Worm (Caenorhabditis elegans) whole organism, L1 larva: ENCODE data around the gene slc-17.4.
A peak's percentile ranks its signal among the peaks of the same experiment; 100 is the strongest.

Source experiments
- C04F5.9 ChIP-seq: sonication (generic microtip); optimal IDR thresholded peaks from 2 replicates; lab custom pipeline; 2016; ENCODE audit warnings: missing genetic modification characterization, missing compliant biosample characterization
- C34B4.2 ChIP-seq: sonication (generic microtip); optimal IDR thresholded peaks from 2 replicates; lab custom pipeline; 2017; ENCODE audit warnings: mild to moderate bottlenecking, missing genetic modification characterization, missing compliant biosample characterization
- F16B12.6 ChIP-seq: fragments of 150-350 bp; optimal IDR thresholded peaks from 2 replicates; lab custom pipeline; 2014; ENCODE audit warnings: missing biosample characterization, missing genetic modification characterization
- Y116A8C.19 ChIP-seq: sonication (generic microtip); optimal IDR thresholded peaks from 2 replicates; lab custom pipeline; 2016; ENCODE audit warnings: missing compliant biosample characterization, missing genetic modification characterization, borderline replicate concordance
- aha-1 ChIP-seq: fragments of 150-350 bp; optimal IDR thresholded peaks from 2 replicates; lab custom pipeline; 2014; ENCODE audit warnings: missing biosample characterization, missing genetic modification characterization
- alr-1 ChIP-seq: fragments of 200-800 bp; sonication (Bioruptor generic); optimal IDR thresholded peaks from 2 replicates; lab custom pipeline; 2018; ENCODE audit warnings: borderline replicate concordance, mild to moderate bottlenecking, missing genetic modification characterization, missing compliant biosample characterization
- aly-2 ChIP-seq: fragments of 150-350 bp; optimal IDR thresholded peaks from 2 replicates; lab custom pipeline; 2014; ENCODE audit warnings: missing biosample characterization, missing genetic modification characterization
- ama-1 ChIP-seq: fragments of 150-350 bp; optimal IDR thresholded peaks from 2 replicates; lab custom pipeline; 2014
- blmp-1 ChIP-seq: fragments of 150-350 bp; optimal IDR thresholded peaks from 2 replicates; lab custom pipeline; 2014; ENCODE audit warnings: missing biosample characterization, missing genetic modification characterization
- ceh-63 ChIP-seq: fragments of 200-800 bp; sonication (Bioruptor generic); optimal IDR thresholded peaks from 2 replicates; lab custom pipeline; 2018; ENCODE audit warnings: mild to moderate bottlenecking, missing genetic modification characterization, missing compliant biosample characterization
- ceh-82 ChIP-seq, 3 experiments: fragments of 150-350 bp in 1 of 3; sonication (generic microtip) in 2 of 3; optimal IDR thresholded peaks; 2 replicates each; lab custom pipeline; 2014 to 2017; ENCODE audit warnings: missing biosample characterization in 3 of 3, missing genetic modification characterization in 3 of 3
- ces-1 ChIP-seq: fragments of 150-350 bp; optimal IDR thresholded peaks from 2 replicates; lab custom pipeline; 2014; ENCODE audit warnings: missing biosample characterization, missing genetic modification reagents, missing genetic modification characterization
- dpl-1 ChIP-seq, 3 experiments: fragments of 150-350 bp in 2 of 3; sonication (generic microtip) in 1 of 3; optimal IDR thresholded peaks; 2 replicates each; lab custom pipeline; 2014 to 2017; ENCODE audit warnings: missing biosample characterization in 3 of 3, missing genetic modification characterization in 3 of 3, missing genetic modification reagents in 3 of 3
- dsc-1 ChIP-seq: sonication (generic microtip); optimal IDR thresholded peaks from 2 replicates; lab custom pipeline; 2016; ENCODE audit warnings: mild to moderate bottlenecking, missing genetic modification characterization, missing compliant biosample characterization
- efl-1 ChIP-seq, 4 experiments: fragments of 150-350 bp; optimal IDR thresholded peaks in 3 of 4; peaks in 1 of 4; 1 replicate in 1 of 4; 2 replicates in 3 of 4; lab custom pipeline; 2014; ENCODE audit warnings: missing biosample characterization in 2 of 4, missing genetic modification characterization in 2 of 4, missing genetic modification reagents in 2 of 4
- egl-27 ChIP-seq, 2 experiments: fragments of 150-350 bp in 1 of 2; sonication (generic microtip); optimal IDR thresholded peaks; 3 replicates each; lab custom pipeline; 2017 to 2018; ENCODE audit warnings: missing biosample characterization in 2 of 2, missing genetic modification characterization in 2 of 2, missing genetic modification reagents in 2 of 2
- elt-3 ChIP-seq, 6 experiments: fragments of 150-350 bp in 1 of 6; sonication (generic microtip); optimal IDR thresholded peaks; 2 replicates each; lab custom pipeline; 2017 to 2018; ENCODE audit warnings: missing biosample characterization in 6 of 6, missing genetic modification characterization in 6 of 6, inconsistent platforms in 1 of 6
- grh-1 ChIP-seq: fragments of 200-800 bp; sonication (Bioruptor generic); IDR thresholded peaks from 2 replicates; pipeline ENCODE4 v1.3.6; 2022; ENCODE audit warnings: missing genetic modification reagents, missing genetic modification characterization, missing compliant biosample characterization
- isw-1 ChIP-seq: fragments of 200-800 bp; sonication (Bioruptor generic); IDR thresholded peaks from 2 replicates; pipeline ENCODE4 v1.3.6; 2022; ENCODE audit warnings: missing genetic modification characterization, missing compliant biosample characterization
- lin-13 ChIP-seq: fragments of 150-350 bp; optimal IDR thresholded peaks from 2 replicates; lab custom pipeline; 2014; ENCODE audit warnings: missing biosample characterization, missing genetic modification reagents, missing genetic modification characterization
- lin-39 ChIP-seq: fragments of 150-350 bp; optimal IDR thresholded peaks from 2 replicates; lab custom pipeline; 2014; ENCODE audit warnings: missing biosample characterization, missing genetic modification reagents, missing genetic modification characterization
- mef-2 ChIP-seq: fragments of 150-350 bp; optimal IDR thresholded peaks from 2 replicates; lab custom pipeline; 2014; ENCODE audit warnings: missing biosample characterization, missing genetic modification characterization
- mep-1 ChIP-seq: fragments of 150-350 bp; optimal IDR thresholded peaks from 2 replicates; lab custom pipeline; 2014; ENCODE audit warnings: missing biosample characterization, missing genetic modification characterization
- nhr-19 ChIP-seq: fragments of 200-800 bp; sonication (Bioruptor generic); conservative IDR thresholded peaks from 2 replicates; pipeline ENCODE4 v1.3.6; 2022; ENCODE audit warnings: missing genetic modification characterization, missing compliant biosample characterization
- nhr-71 ChIP-seq: sonication (generic microtip); optimal IDR thresholded peaks from 2 replicates; lab custom pipeline; 2016; ENCODE audit warnings: mild to moderate bottlenecking, missing genetic modification characterization, moderate library complexity, missing compliant biosample characterization
- nhr-77 ChIP-seq: fragments of 150-350 bp; optimal IDR thresholded peaks from 2 replicates; lab custom pipeline; 2014; ENCODE audit warnings: missing biosample characterization, missing genetic modification characterization
- nhr-85 ChIP-seq: sonication (generic microtip); peaks from one replicate; lab custom pipeline; 2016; ENCODE audit warnings: missing genetic modification characterization, inconsistent platforms, missing compliant biosample characterization
- rnt-1 ChIP-seq: sonication (generic microtip); optimal IDR thresholded peaks from 2 replicates; lab custom pipeline; 2016; ENCODE audit warnings: mild to moderate bottlenecking, missing genetic modification characterization, moderate library complexity, missing compliant biosample characterization
- snpc-4 ChIP-seq: fragments of 150-350 bp; optimal IDR thresholded peaks from 2 replicates; lab custom pipeline; 2014; ENCODE audit warnings: missing biosample characterization, missing genetic modification characterization
- snu-23 ChIP-seq: sonication (generic microtip); optimal IDR thresholded peaks from 2 replicates; lab custom pipeline; 2016; ENCODE audit warnings: missing genetic modification characterization, missing compliant biosample characterization
- sox-4 ChIP-seq: sonication (generic microtip); optimal IDR thresholded peaks from 2 replicates; lab custom pipeline; 2016; ENCODE audit warnings: missing genetic modification characterization, missing compliant biosample characterization
- sup-37 ChIP-seq: fragments of 200-800 bp; sonication (Bioruptor generic); optimal IDR thresholded peaks from 2 replicates; lab custom pipeline; 2018; ENCODE audit warnings: mild to moderate bottlenecking, missing genetic modification characterization, missing compliant biosample characterization
- swsn-7 ChIP-seq: sonication (generic microtip); optimal IDR thresholded peaks from 2 replicates; lab custom pipeline; 2016; ENCODE audit warnings: missing genetic modification characterization, missing compliant biosample characterization
- tlp-1 ChIP-seq: fragments of 150-350 bp; optimal IDR thresholded peaks from 2 replicates; lab custom pipeline; 2014; ENCODE audit warnings: missing biosample characterization, missing genetic modification characterization
- unc-30 ChIP-seq: sonication (generic microtip); optimal IDR thresholded peaks from 2 replicates; lab custom pipeline; 2017; ENCODE audit warnings: missing biosample characterization, missing genetic modification characterization
- unc-62 ChIP-seq: fragments of 150-350 bp; optimal IDR thresholded peaks from 2 replicates; lab custom pipeline; 2014; ENCODE audit warnings: missing biosample characterization, missing genetic modification reagents, missing genetic modification characterization
- unc-98 ChIP-seq: fragments of 200-800 bp; sonication (Bioruptor generic); IDR thresholded peaks from 2 replicates; pipeline ENCODE4 v1.3.6; 2022; ENCODE audit warnings: missing genetic modification characterization, missing compliant biosample characterization
- vab-15 ChIP-seq: sonication (generic microtip); optimal IDR thresholded peaks from 2 replicates; lab custom pipeline; 2017; ENCODE audit warnings: missing genotype, mild to moderate bottlenecking, missing genetic modification characterization, missing compliant biosample characterization
- xbp-1 ChIP-seq: sonication (generic microtip); optimal IDR thresholded peaks from 2 replicates; lab custom pipeline; 2016; ENCODE audit warnings: missing genetic modification characterization, missing compliant biosample characterization
- zip-4 ChIP-seq: fragments of 200-800 bp; sonication (Bioruptor generic); optimal IDR thresholded peaks from 2 replicates; lab custom pipeline; 2018; ENCODE audit warnings: mild to moderate bottlenecking, missing genetic modification characterization, moderate library complexity, missing compliant biosample characterization
- ztf-4 ChIP-seq: fragments of 150-350 bp; optimal IDR thresholded peaks from 2 replicates; lab custom pipeline; 2014; ENCODE audit warnings: missing biosample characterization, missing genetic modification characterization

slc-17.4 gene

ce11 chrIV:17278363-17278762 is 13.2 kb downstream of the slc-17.4 start (continued):
- no peak for TF ChIP-seq tlp-1 (tag; lab: Kevin White, UChicago)
- TF ChIP-seq unc-30 (tag; lab: Kevin White, UChicago), result no peak
- peak; percentile 95 for TF ChIP-seq zip-4
- peak; percentile 95 for TF ChIP-seq ztf-4
- peak; percentile 81 for TF ChIP-seq mef-2
- peak; percentile 99 for TF ChIP-seq snu-23 (GFP tag; lab: Kevin White, UChicago)
- peak; percentile 93 for TF ChIP-seq sox-4 (tag; lab: Kevin White, UChicago)
- TF ChIP-seq ama-1 (lab: Kevin White, UChicago), result peak; percentile 61
- peak; percentile 95 for TF ChIP-seq grh-1
- peak; percentile 31 to 96 (median 66) for TF ChIP-seq elt-3 (tag; optimal IDR thresholded peaks at IDR 0.05; lab: Kevin White, UChicago)
- TF ChIP-seq egl-27 (tag; optimal IDR thresholded peaks at IDR 0.05; lab: Kevin White, UChicago), result peak; percentile 71 to 88
- peak; percentile 94 for TF ChIP-seq vab-15 (tag; lab: Kevin White, UChicago)
- peak; percentile 82 for TF ChIP-seq rnt-1 (tag; lab: Kevin White, UChicago)
- peak; percentile 94 to 97 (median 95) for TF ChIP-seq ceh-82 (tag; optimal IDR thresholded peaks at IDR 0.05; lab: Kevin White, UChicago)
- peak; percentile 68 for TF ChIP-seq C34B4.2
- TF ChIP-seq alr-1 (tag; lab: Kevin White, UChicago), result no peak
- TF ChIP-seq Y116A8C.19, result no peak
- peak; percentile 92 for TF ChIP-seq lin-13
- TF ChIP-seq aha-1 (tag; lab: Kevin White, UChicago), result peak; percentile 88
- peak; percentile 99 for TF ChIP-seq isw-1 (GFP tag; lab: Robert Waterston, UW)
- peak; percentile 80 for TF ChIP-seq blmp-1 (tag; lab: Kevin White, UChicago)
- peak; percentile 91 for TF ChIP-seq C04F5.9 (tag; lab: Kevin White, UChicago)
- peak; percentile 49 for TF ChIP-seq F16B12.6 (tag; lab: Kevin White, UChicago)
- TF ChIP-seq xbp-1, result peak; percentile 98
- peak; percentile 98 for TF ChIP-seq nhr-77 (tag; lab: Kevin White, UChicago)
- TF ChIP-seq sup-37 (GFP tag; lab: Kevin White, UChicago), result peak; percentile 97
- TF ChIP-seq snpc-4 (tag; lab: Kevin White, UChicago), result peak; percentile 70
- peak; percentile 82 for TF ChIP-seq ceh-63 (GFP tag; lab: Kevin White, UChicago)
- TF ChIP-seq unc-62 (GFP tag; lab: Kevin White, UChicago), result peak; percentile 37
- peak; percentile 99 for TF ChIP-seq swsn-7 (tag; lab: Kevin White, UChicago)
- peak; percentile 86 for TF ChIP-seq unc-98 (GFP tag; lab: Robert Waterston, UW)
- peak; percentile 91 for TF ChIP-seq lin-39 (tag; lab: Kevin White, UChicago)

ce11 chrIV:17277459-17278173 is 13.9 kb downstream of the slc-17.4 start:
- TF ChIP-seq nhr-19 (GFP tag; lab: Robert Waterston, UW), result peak; percentile 56; the same call in 1 of the 2 replicates
- TF ChIP-seq blmp-1 (tag; lab: Kevin White, UChicago), result peak; percentile 10
- TF ChIP-seq dsc-1 (tag; lab: Kevin White, UChicago), result peak; percentile 10
- no peak for TF ChIP-seq ces-1 (GFP tag; lab: Kevin White, UChicago)
- TF ChIP-seq grh-1, result no peak
- peak in 1 of 3 experiments; percentile 13 for TF ChIP-seq dpl-1 (GFP tag; optimal IDR thresholded peaks at IDR 0.05; lab: Kevin White, UChicago)
- TF ChIP-seq nhr-85, result peak; percentile 66
- TF ChIP-seq mep-1, result peak; percentile 52
- TF ChIP-seq aly-2, result no peak
- peak; percentile 58 for TF ChIP-seq nhr-71
- TF ChIP-seq efl-1 (optimal IDR thresholded peaks at IDR 0.05; lab: Kevin White, UChicago), result no peak
- TF ChIP-seq efl-1 (GFP tag; optimal IDR thresholded peaks at IDR 0.05 in 1 of 2; lab: Kevin White, UChicago), result peak in 1 of 2 experiments; percentile 92
